Fruit fly (Drosophila melanogaster): ENCODE measurements around the gene CtsB.

dm6 chrX:13748906-13749872, 32.8 kb downstream of the CtsB start:
- TF ChIP-seq toe (GFP tag; optimal IDR thresholded peaks at IDR 0.05) (no peak), CG1620 (GFP tag; optimal IDR thresholded peaks at IDR 0.05) (no peak), CG7101 (tag; optimal IDR thresholded peaks at IDR 0.05) (peak; percentile 84), CG7045 (GFP tag; optimal IDR thresholded peaks at IDR 0.05) (peak; percentile 50), CG5204 (GFP tag; optimal IDR thresholded peaks at IDR 0.05) (peak; percentile 36), bab1 (GFP tag; optimal IDR thresholded peaks at IDR 0.05) (peak; percentile 47)
